Fruit fly (Drosophila melanogaster) whole organism, pupa: Measurements from ENCODE around the gene Nepl21.

Experiments used
- CG10348 ChIP-seq: fragments of 200-800 bp; sonication (Bioruptor generic); IDR thresholded peaks from 2 replicates; pipeline ENCODE4 v1.3.6; 2022; ENCODE audit warnings: missing biosample characterization, missing genetic modification characterization
- CG12605 ChIP-seq: fragments of 200-800 bp; sonication (Bioruptor generic); IDR thresholded peaks from 2 replicates; pipeline ENCODE4 v1.3.6; 2022; ENCODE audit warnings: missing biosample characterization, missing genetic modification characterization
- CG13204 ChIP-seq: fragments of 200-800 bp; sonication (Bioruptor generic); optimal IDR thresholded peaks from 2 replicates; lab custom pipeline; 2018; ENCODE audit warnings: missing biosample characterization, mild to moderate bottlenecking, missing genetic modification characterization, moderate library complexity
- CG14655 ChIP-seq: fragments of 200-800 bp; sonication (Bioruptor generic); optimal IDR thresholded peaks from 3 replicates; lab custom pipeline; 2017; ENCODE audit warnings: mild to moderate bottlenecking, missing biosample characterization, missing genetic modification reagents, missing genetic modification characterization
- CG15710 ChIP-seq: fragments of 200-800 bp; sonication (Bioruptor generic); optimal IDR thresholded peaks from 2 replicates; lab custom pipeline; 2018; ENCODE audit warnings: missing biosample characterization, mild to moderate bottlenecking, missing genetic modification characterization, moderate library complexity
- CG17806 ChIP-seq: fragments of 200-800 bp; sonication (Bioruptor generic); optimal IDR thresholded peaks from 2 replicates; lab custom pipeline; 2018; ENCODE audit warnings: missing biosample characterization, mild to moderate bottlenecking, missing genetic modification characterization, moderate library complexity
- CG32121 ChIP-seq: fragments of 200-800 bp; sonication (Bioruptor generic); IDR thresholded peaks from 2 replicates; pipeline ENCODE4 v1.3.6; 2022; ENCODE audit warnings: missing biosample characterization, missing genetic modification characterization
- CG34367 ChIP-seq: fragments of 200-800 bp; sonication (Bioruptor generic); optimal IDR thresholded peaks from 2 replicates; lab custom pipeline; 2018; ENCODE audit warnings: missing biosample characterization, mild to moderate bottlenecking, missing genetic modification characterization
- CG4496 ChIP-seq: fragments of 200-800 bp; sonication (Bioruptor generic); IDR thresholded peaks from 3 replicates; pipeline ENCODE4 v1.3.6; 2022; ENCODE audit warnings: missing biosample characterization, missing genetic modification characterization
- CG8159 ChIP-seq: fragments of 200-800 bp; sonication (Bioruptor generic); optimal IDR thresholded peaks from 3 replicates; lab custom pipeline; 2018; ENCODE audit warnings: missing biosample characterization, mild to moderate bottlenecking, missing genetic modification characterization, moderate library complexity
- CG8301 ChIP-seq: fragments of 200-800 bp; sonication (Bioruptor generic); optimal IDR thresholded peaks from 2 replicates; lab custom pipeline; 2018; ENCODE audit warnings: missing biosample characterization, mild to moderate bottlenecking, missing genetic modification characterization
- CG9948 ChIP-seq: fragments of 200-800 bp; sonication (Bioruptor generic); optimal IDR thresholded peaks from 2 replicates; lab custom pipeline; 2018; ENCODE audit warnings: missing biosample characterization, mild to moderate bottlenecking, missing genetic modification characterization, moderate library complexity
- D1 ChIP-seq: fragments of 200-800 bp; sonication (Bioruptor generic); optimal IDR thresholded peaks from 2 replicates; lab custom pipeline; 2018; ENCODE audit warnings: missing biosample characterization, mild to moderate bottlenecking, missing genetic modification characterization, moderate library complexity
- EcR ChIP-seq: fragments of 200-800 bp; sonication (Bioruptor generic); optimal IDR thresholded peaks from 3 replicates; lab custom pipeline; 2019; ENCODE audit warnings: missing biosample characterization, missing genetic modification characterization, mild to moderate bottlenecking, moderate library complexity, missing genetic modification reagents
- Ets98B ChIP-seq: fragments of 200-800 bp; sonication (Bioruptor generic); IDR thresholded peaks from 2 replicates; pipeline ENCODE4 v1.3.6; 2022; ENCODE audit warnings: missing biosample characterization, missing genetic modification characterization
- Pif1A ChIP-seq: fragments of 200-800 bp; sonication (Bioruptor generic); optimal IDR thresholded peaks from 3 replicates; lab custom pipeline; 2016; ENCODE audit warnings: missing biosample characterization, missing genetic modification characterization
- Pif1B ChIP-seq: fragments of 200-800 bp; sonication (Bioruptor generic); optimal IDR thresholded peaks from 3 replicates; lab custom pipeline; 2016; ENCODE audit warnings: missing biosample characterization, missing genetic modification characterization
- Snoo ChIP-seq: fragments of 200-800 bp; sonication (Bioruptor generic); optimal IDR thresholded peaks from 3 replicates; lab custom pipeline; 2017; ENCODE audit warnings: missing biosample characterization, mild to moderate bottlenecking, missing genetic modification characterization, inconsistent platforms
- fd96Ca ChIP-seq: fragments of 200-800 bp; sonication (Bioruptor generic); IDR thresholded peaks from 3 replicates; pipeline ENCODE4 v1.3.6; 2022; ENCODE audit warnings: missing biosample characterization, missing genetic modification characterization
- gl ChIP-seq: fragments of 200-800 bp; sonication (Bioruptor generic); optimal IDR thresholded peaks from 2 replicates; lab custom pipeline; 2018; ENCODE audit warnings: missing biosample characterization, mild to moderate bottlenecking, missing genetic modification characterization
- rn ChIP-seq: fragments of 200-800 bp; sonication (Bioruptor generic); IDR thresholded peaks from 2 replicates; pipeline ENCODE4 v1.3.6; 2022; ENCODE audit warnings: missing biosample characterization, missing genetic modification characterization

Nepl21 gene

dm6 chr3R:28860582-28860981 is 22.9 kb upstream of the Nepl21 start:
- TF ChIP-seq CG8301 (tag; lab: Kevin White, UChicago) (no peak), gl (tag; lab: Kevin White, UChicago) (no peak), EcR (GFP tag; lab: Kevin White, UChicago) (peak; percentile 42), Snoo (tag; lab: Kevin White, UChicago) (no peak), Pif1B (no peak), CG13204 (GFP tag; lab: Kevin White, UChicago) (no peak), CG9948 (no peak)

dm6 chr3R:28861309-28862157 is 22.0 kb upstream of the Nepl21 start:
- TF ChIP-seq CG34367 (tag; lab: Kevin White, UChicago) (no peak), EcR (GFP tag; lab: Kevin White, UChicago) (peak; percentile 70), CG12605 (GFP tag; lab: Robert Waterston, UW) (no peak), D1 (tag; lab: Kevin White, UChicago) (no peak), Ets98B (GFP tag; lab: Robert Waterston, UW) (peak; percentile 48; the same call in 1 of the 2 replicates), CG9948 (no peak), CG15710 (tag; lab: Kevin White, UChicago) (no peak), gl (tag; lab: Kevin White, UChicago) (no peak), CG4496 (peak; percentile 61; the same call in 2 of the 3 replicates), CG8301 (tag; lab: Kevin White, UChicago) (no peak), fd96Ca (GFP tag; lab: Robert Waterston, UW) (no peak; the same call in 2 of the 3 replicates), Pif1B (peak; percentile 57), CG8159 (tag; lab: Kevin White, UChicago) (no peak), CG13204 (GFP tag; lab: Kevin White, UChicago) (peak; percentile 24)

DNA sequence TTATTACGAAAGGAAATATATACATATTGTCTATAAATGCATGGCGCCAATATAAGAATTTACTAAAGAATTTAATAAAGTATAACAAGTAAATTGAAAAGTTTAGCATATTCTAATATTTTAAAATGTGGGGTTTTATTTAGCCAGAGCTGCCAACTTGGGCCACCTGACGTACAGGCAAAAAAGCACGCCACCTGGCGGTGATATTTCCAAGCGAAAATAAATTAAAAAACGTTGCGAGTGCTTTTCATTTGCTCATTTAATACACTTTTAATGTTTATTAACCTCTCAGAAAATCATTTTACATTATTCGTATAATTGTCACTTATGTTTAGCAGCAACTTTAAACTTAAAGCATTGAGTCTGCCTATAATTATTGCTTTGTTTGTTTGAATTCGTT is 13.1 kb upstream of the Nepl21 start:
- no peak for TF ChIP-seq CG12605 (GFP tag; lab: Robert Waterston, UW)
- no peak for TF ChIP-seq CG4496
- no peak for TF ChIP-seq rn (GFP tag; lab: Robert Waterston, UW)
- no peak for TF ChIP-seq CG32121 (GFP tag; lab: Robert Waterston, UW)
- TF ChIP-seq fd96Ca (GFP tag; lab: Robert Waterston, UW): no peak
- TF ChIP-seq D1 (tag; lab: Kevin White, UChicago): no peak
- TF ChIP-seq CG13204 (GFP tag; lab: Kevin White, UChicago): no peak
- TF ChIP-seq Ets98B (GFP tag; lab: Robert Waterston, UW): no peak
- TF ChIP-seq CG8301 (tag; lab: Kevin White, UChicago): no peak
- TF ChIP-seq Pif1A: no peak
- TF ChIP-seq CG17806 (tag; lab: Kevin White, UChicago): no peak
- no peak for TF ChIP-seq CG15710 (tag; lab: Kevin White, UChicago)
- TF ChIP-seq Pif1B: no peak
- no peak for TF ChIP-seq CG8159 (tag; lab: Kevin White, UChicago)
- no peak for TF ChIP-seq EcR (GFP tag; lab: Kevin White, UChicago)
- no peak for TF ChIP-seq gl (tag; lab: Kevin White, UChicago)
- TF ChIP-seq CG14655 (GFP tag; lab: Kevin White, UChicago): no peak
- no peak for TF ChIP-seq Snoo (tag; lab: Kevin White, UChicago)
- no peak for TF ChIP-seq CG34367 (tag; lab: Kevin White, UChicago)

DNA sequence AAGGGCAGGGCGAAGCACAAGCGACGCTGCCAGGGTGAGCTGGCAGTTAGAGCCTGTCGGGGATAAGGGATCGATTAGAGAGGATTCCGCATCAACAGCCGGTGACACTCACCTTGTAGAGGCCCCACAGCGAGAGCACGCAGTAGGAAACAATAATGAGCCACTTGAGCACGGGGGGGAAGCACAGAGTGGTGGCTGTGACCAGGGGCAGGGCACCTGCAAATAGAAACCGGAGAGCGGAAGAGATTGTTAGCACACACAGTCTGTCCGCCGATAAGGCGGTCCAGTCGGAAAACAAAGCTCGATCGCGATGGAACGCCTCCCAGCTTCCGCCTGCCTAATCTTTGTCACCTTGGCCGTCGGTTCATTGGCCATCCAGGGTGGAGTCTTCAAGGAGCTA is 10.9 kb upstream of the Nepl21 start, which contains the start of gene Nepl17:
Gene Nepl17 (plus strand): TSS at position 301 of the 400 bp plus-strand sequence.
- TF ChIP-seq CG34367 (tag; lab: Kevin White, UChicago) (no peak), Snoo (tag; lab: Kevin White, UChicago) (no peak), CG15710 (tag; lab: Kevin White, UChicago) (no peak), CG8301 (tag; lab: Kevin White, UChicago) (no peak), CG12605 (GFP tag; lab: Robert Waterston, UW) (no peak), CG32121 (GFP tag; lab: Robert Waterston, UW) (no peak), CG8159 (tag; lab: Kevin White, UChicago) (no peak)

DNA sequence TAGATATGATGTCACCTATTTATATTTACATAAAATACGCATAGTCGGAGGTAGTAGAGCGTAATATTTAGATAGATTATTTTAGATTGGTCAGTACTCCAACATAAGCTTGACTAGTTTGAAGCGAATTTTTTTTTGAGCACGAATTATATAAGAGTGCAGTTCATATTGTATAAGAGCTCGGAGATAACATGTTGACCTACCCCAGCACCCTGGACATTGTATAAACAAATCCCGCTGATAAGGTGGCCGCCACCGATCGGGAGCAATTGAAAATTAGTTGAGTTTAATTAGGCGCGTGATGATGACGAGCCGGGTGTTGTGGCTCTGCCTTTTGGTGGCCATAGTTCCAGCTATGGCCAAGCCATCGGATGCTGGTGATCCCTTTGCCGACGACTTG is 8.1 kb upstream of the Nepl21 start, which contains the start of gene Nepl18:
Gene Nepl18 (plus strand): TSS at position 277 of the 400 bp plus-strand sequence.
- TF ChIP-seq CG8301 (tag; lab: Kevin White, UChicago) (no peak), CG14655 (GFP tag; lab: Kevin White, UChicago) (no peak), Pif1B (no peak), CG32121 (GFP tag; lab: Robert Waterston, UW) (no peak), CG34367 (tag; lab: Kevin White, UChicago) (no peak), rn (GFP tag; lab: Robert Waterston, UW) (no peak), CG8159 (tag; lab: Kevin White, UChicago) (no peak), CG9948 (no peak), CG15710 (tag; lab: Kevin White, UChicago) (no peak), CG10348 (GFP tag; lab: Robert Waterston, UW) (no peak), CG4496 (no peak), Ets98B (GFP tag; lab: Robert Waterston, UW) (no peak), CG12605 (GFP tag; lab: Robert Waterston, UW) (no peak), D1 (tag; lab: Kevin White, UChicago) (no peak), CG17806 (tag; lab: Kevin White, UChicago) (no peak), CG13204 (GFP tag; lab: Kevin White, UChicago) (no peak), fd96Ca (GFP tag; lab: Robert Waterston, UW) (no peak)
